Worm (Caenorhabditis elegans): ENCODE measurements around the gene T20D4.15.

ce11 chrV:3351266-3351665, 43.3 kb downstream of the T20D4.15 start, which contains the start of gene str-63:
- TF ChIP-seq nhr-232 (tag; optimal IDR thresholded peaks at IDR 0.05), result no peak
- TF ChIP-seq T23F11.4 (GFP tag; optimal IDR thresholded peaks at IDR 0.05), result no peak
- no peak for TF ChIP-seq ceh-31 (tag; optimal IDR thresholded peaks at IDR 0.05)
- no peak for TF ChIP-seq pax-1 (tag; optimal IDR thresholded peaks at IDR 0.05)
- no peak for TF ChIP-seq unc-55 (GFP tag; optimal IDR thresholded peaks at IDR 0.05)
- no peak for TF ChIP-seq ceh-45 (GFP tag; IDR thresholded peaks at IDR 0.05)
- no peak for TF ChIP-seq elt-2 (tag; optimal IDR thresholded peaks at IDR 0.05)
